Worm (Caenorhabditis elegans): ENCODE results near the gene srv-15.

Gene srv-15

DNA sequence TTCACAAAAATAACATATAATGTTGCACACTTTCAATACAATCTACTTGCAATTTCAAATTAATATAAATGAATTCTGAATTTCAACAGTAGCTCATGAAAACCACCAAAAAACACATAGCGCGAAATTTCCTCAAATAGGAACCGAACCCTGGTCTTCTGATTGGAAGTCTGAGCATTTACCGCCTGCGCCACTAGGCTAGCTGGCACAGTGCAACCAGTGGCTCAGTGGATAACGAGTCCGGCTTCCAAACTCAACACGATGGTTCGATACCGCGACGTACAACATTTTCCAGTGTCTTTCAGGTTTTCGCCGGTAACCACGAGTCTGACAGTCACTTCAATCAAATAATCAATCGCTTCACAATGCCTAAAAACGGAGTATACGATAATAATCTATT, 47.3 kb downstream of the srv-15 start:
- TF ChIP-seq tbx-37 (GFP tag; conservative IDR thresholded peaks at IDR 0.05) (no peak), B0310.2 (tag; optimal IDR thresholded peaks at IDR 0.05) (no peak), hmbx-1 (tag; optimal IDR thresholded peaks at IDR 0.05) (no peak), flt-1 (GFP tag; IDR thresholded peaks at IDR 0.05) (no peak)

DNA sequence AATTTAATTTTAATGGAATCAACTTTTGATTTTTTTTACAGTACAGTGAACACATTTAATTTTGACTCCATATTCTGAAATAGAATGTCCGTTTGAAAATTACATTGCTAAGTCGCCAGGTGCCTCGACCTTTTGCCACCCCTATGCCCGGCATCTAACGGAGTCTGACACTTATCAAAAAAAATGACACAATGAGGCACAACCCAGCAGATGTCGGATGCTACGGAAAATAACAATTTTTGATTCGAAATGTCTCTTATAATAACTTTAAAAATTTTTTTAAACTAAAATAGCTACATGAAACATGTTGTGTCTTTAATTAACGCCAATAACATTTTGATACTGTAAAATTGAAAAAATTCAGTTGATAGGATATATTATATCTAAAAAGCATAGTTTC, 49.0 kb downstream of the srv-15 start:
- TF ChIP-seq B0310.2 (tag; optimal IDR thresholded peaks at IDR 0.05) (no peak), hmbx-1 (tag; optimal IDR thresholded peaks at IDR 0.05) (no peak), tbx-37 (GFP tag; conservative IDR thresholded peaks at IDR 0.05) (no peak), hnd-1 (tag; optimal IDR thresholded peaks at IDR 0.05) (no peak), ceh-36 (tag; optimal IDR thresholded peaks at IDR 0.05) (no peak), tra-4 (tag; optimal IDR thresholded peaks at IDR 0.05) (no peak), ama-1 (optimal IDR thresholded peaks at IDR 0.05) (no peak), scrt-1 (GFP tag; IDR thresholded peaks at IDR 0.05) (no peak), flt-1 (GFP tag; IDR thresholded peaks at IDR 0.05) (no peak), F13C5.2 (tag; optimal IDR thresholded peaks at IDR 0.05) (no peak), pes-1 (GFP tag; IDR thresholded peaks at IDR 0.05) (no peak), tbx-11 (GFP tag; IDR thresholded peaks at IDR 0.05) (no peak), hmg-4 (GFP tag; optimal IDR thresholded peaks at IDR 0.05) (no peak), ets-7 (tag; optimal IDR thresholded peaks at IDR 0.05) (no peak), aly-1 (tag; optimal IDR thresholded peaks at IDR 0.05) (no peak), ceh-13 (GFP tag; optimal IDR thresholded peaks at IDR 0.05) (no peak)

Measured in whole organism, early embryonic.